Worm (Caenorhabditis elegans) whole organism, L3 larva: ENCODE measurements around the gene meg-1.

Experiments
- ceh-28 ChIP-seq: fragments of 150-350 bp; optimal IDR thresholded peaks from 2 replicates; lab custom pipeline; 2014; ENCODE audit warnings: missing biosample characterization, missing genetic modification reagents, missing genetic modification characterization
- daf-12 ChIP-seq: fragments of 150-350 bp; optimal IDR thresholded peaks from 2 replicates; lab custom pipeline; 2014; ENCODE audit warnings: missing biosample characterization, missing genetic modification reagents, missing genetic modification characterization
- elt-1 ChIP-seq: fragments of 150-350 bp; optimal IDR thresholded peaks from 2 replicates; lab custom pipeline; 2014; ENCODE audit warnings: missing biosample characterization, missing genetic modification characterization
- elt-2 ChIP-seq: sonication (generic microtip); optimal IDR thresholded peaks from 2 replicates; lab custom pipeline; 2016; ENCODE audit warnings: missing genetic modification reagents, mild to moderate bottlenecking, missing genetic modification characterization, missing compliant biosample characterization
- elt-3 ChIP-seq, 3 experiments: fragments of 150-350 bp in 1 of 3; sonication (generic microtip) in 2 of 3; optimal IDR thresholded peaks; 2 replicates in 2 of 3; 4 replicates in 1 of 3; lab custom pipeline; 2014 to 2017; ENCODE audit warnings: missing biosample characterization in 3 of 3, missing genetic modification characterization in 3 of 3
- jun-1 ChIP-seq: fragments of 150-350 bp; optimal IDR thresholded peaks from 2 replicates; lab custom pipeline; 2014; ENCODE audit warnings: missing biosample characterization, missing genetic modification reagents, missing genetic modification characterization
- lin-39 ChIP-seq: fragments of 150-350 bp; optimal IDR thresholded peaks from 2 replicates; lab custom pipeline; 2018; ENCODE audit warnings: missing biosample characterization, missing genetic modification reagents, missing genetic modification characterization
- lsy-12 ChIP-seq: sonication (generic microtip); optimal IDR thresholded peaks from 2 replicates; lab custom pipeline; 2016; ENCODE audit warnings: mild to moderate bottlenecking, missing genetic modification characterization, missing compliant biosample characterization
- mdl-1 ChIP-seq: fragments of 150-350 bp; optimal IDR thresholded peaks from 2 replicates; lab custom pipeline; 2014; ENCODE audit warnings: missing biosample characterization, missing genetic modification characterization
- nhr-25 ChIP-seq: sonication (generic microtip); optimal IDR thresholded peaks from 2 replicates; lab custom pipeline; 2017; ENCODE audit warnings: missing biosample characterization, missing genetic modification characterization
- nhr-67 ChIP-seq: fragments of 150-350 bp; optimal IDR thresholded peaks from 2 replicates; lab custom pipeline; 2014; ENCODE audit warnings: missing biosample characterization, missing genetic modification characterization
- nhr-77 ChIP-seq: fragments of 150-350 bp; optimal IDR thresholded peaks from 2 replicates; lab custom pipeline; 2014; ENCODE audit warnings: missing biosample characterization, missing genetic modification characterization
- pha-4 ChIP-seq: fragments of 150-350 bp; optimal IDR thresholded peaks from 2 replicates; lab custom pipeline; 2014; ENCODE audit warnings: missing biosample characterization, missing genetic modification reagents, missing genetic modification characterization
- skn-1 ChIP-seq: fragments of 150-350 bp; optimal IDR thresholded peaks from 2 replicates; lab custom pipeline; 2014; ENCODE audit warnings: missing biosample characterization, missing genetic modification characterization
- zag-1 ChIP-seq: fragments of 150-350 bp; optimal IDR thresholded peaks from 2 replicates; lab custom pipeline; 2014; ENCODE audit warnings: missing biosample characterization, missing genetic modification characterization
- ztf-4 ChIP-seq: fragments of 150-350 bp; optimal IDR thresholded peaks from 2 replicates; lab custom pipeline; 2014; ENCODE audit warnings: missing biosample characterization, missing genetic modification characterization

meg-1 gene

ce11 chrX:13878082-13878481 is 51.4 kb downstream of the meg-1 start:
- TF ChIP-seq nhr-77 = no peak
- no peak for TF ChIP-seq daf-12 (tag; lab: Kevin White, UChicago)
- no peak for TF ChIP-seq skn-1 (tag; lab: Kevin White, UChicago)
- TF ChIP-seq nhr-25 (tag; lab: Kevin White, UChicago) = no peak
- TF ChIP-seq lsy-12 (tag; lab: Kevin White, UChicago) = no peak
- no peak for TF ChIP-seq ceh-28
- no peak for TF ChIP-seq elt-2 (tag; lab: Kevin White, UChicago)
- no peak for TF ChIP-seq mdl-1
- no peak for TF ChIP-seq pha-4 (tag; lab: Kevin White, UChicago)
- TF ChIP-seq jun-1 (tag; lab: Kevin White, UChicago) = no peak
- no peak for TF ChIP-seq nhr-67 (tag; lab: Kevin White, UChicago)
- no peak for TF ChIP-seq zag-1 (tag; lab: Kevin White, UChicago)
- TF ChIP-seq lin-39 = no peak
- TF ChIP-seq elt-3 (tag; optimal IDR thresholded peaks at IDR 0.05; lab: Kevin White, UChicago) = no peak
- TF ChIP-seq elt-1 = no peak
- no peak for TF ChIP-seq ztf-4 (tag; lab: Kevin White, UChicago)
